Fruit fly (Drosophila melanogaster) whole organism, prepupa: Measurements from ENCODE around the gene CG43064.

Experiments
- CG10669 ChIP-seq: fragments of 200-800 bp; sonication (Bioruptor generic); optimal IDR thresholded peaks from 3 replicates; lab custom pipeline; 2018; ENCODE audit warnings: missing biosample characterization, mild to moderate bottlenecking, missing genetic modification characterization, moderate library complexity
- cyc ChIP-seq: fragments of 200-800 bp; sonication (Bioruptor generic); optimal IDR thresholded peaks from 3 replicates; lab custom pipeline; 2016; ENCODE audit warnings: missing biosample characterization, missing genetic modification characterization
- spab ChIP-seq: fragments of 200-800 bp; sonication (Bioruptor generic); optimal IDR thresholded peaks from 2 replicates; lab custom pipeline; 2017; ENCODE audit warnings: missing biosample characterization, mild to moderate bottlenecking, missing genetic modification characterization, missing genetic modification reagents

DNA sequence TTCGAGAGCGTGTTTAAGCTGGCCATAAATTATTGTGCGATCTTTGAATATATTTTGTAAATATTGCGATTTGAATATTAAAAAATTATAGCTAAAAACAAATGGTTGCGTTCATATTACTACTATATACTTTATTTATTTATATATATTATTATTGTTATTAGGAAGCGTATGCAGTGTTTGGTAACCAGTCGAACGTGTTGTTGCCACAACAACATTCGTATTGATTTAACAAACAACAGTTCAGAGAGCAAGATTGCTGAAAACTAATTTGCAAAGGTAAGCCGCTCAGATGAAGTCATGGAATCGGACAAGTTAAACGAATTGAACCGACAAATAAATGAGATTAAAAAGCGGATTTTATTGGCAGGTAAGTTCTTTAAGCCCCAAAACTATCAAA is 44.6 kb upstream of the CG43064 start, which contains the start of gene CCDC151:
- no peak for TF ChIP-seq spab (GFP tag; lab: Kevin White, UChicago)
- no peak for TF ChIP-seq CG10669
- no peak for TF ChIP-seq cyc (GFP tag; lab: Kevin White, UChicago)
